Fruit fly (Drosophila melanogaster) whole organism, prepupa: ENCODE results near the gene Dip-C.
A peak's percentile ranks its signal among the peaks of the same experiment; 100 is the strongest.

ENCODE experiments used
- Blimp-1 ChIP-seq: fragments of 200-800 bp; sonication (Bioruptor generic); optimal IDR thresholded peaks from 3 replicates; lab custom pipeline; 2017; ENCODE audit warnings: missing biosample characterization, missing genetic modification characterization, mild to moderate bottlenecking, moderate library complexity, missing genetic modification reagents
- CG11762 ChIP-seq: fragments of 200-800 bp; sonication (Bioruptor generic); optimal IDR thresholded peaks from 3 replicates; lab custom pipeline; 2016; ENCODE audit warnings: missing biosample characterization, missing genetic modification characterization; ENCODE audit not compliant: insufficient read depth
- CG32006 ChIP-seq: fragments of 200-800 bp; sonication (Bioruptor generic); optimal IDR thresholded peaks from 3 replicates; lab custom pipeline; 2017; ENCODE audit warnings: missing biosample characterization, mild to moderate bottlenecking, missing genetic modification characterization
- CG4318 ChIP-seq: fragments of 200-800 bp; sonication (Bioruptor generic); optimal IDR thresholded peaks from 3 replicates; lab custom pipeline; 2017; ENCODE audit warnings: missing biosample characterization, mild to moderate bottlenecking, missing genetic modification characterization
- CG6276 ChIP-seq: fragments of 200-800 bp; sonication (Bioruptor generic); optimal IDR thresholded peaks from 2 replicates; lab custom pipeline; 2017; ENCODE audit warnings: missing biosample characterization, mild to moderate bottlenecking, missing genetic modification characterization
- CG8632 ChIP-seq: fragments of 200-800 bp; sonication (Bioruptor generic); optimal IDR thresholded peaks from 3 replicates; lab custom pipeline; 2016; ENCODE audit warnings: missing biosample characterization, missing genetic modification characterization
- CG9139 ChIP-seq: fragments of 200-800 bp; sonication (Bioruptor generic); optimal IDR thresholded peaks from 3 replicates; lab custom pipeline; 2017; ENCODE audit warnings: missing biosample characterization, mild to moderate bottlenecking, missing genetic modification characterization
- Eip93F ChIP-seq: fragments of 200-800 bp; sonication (Bioruptor generic); optimal IDR thresholded peaks from 2 replicates; lab custom pipeline; 2016; ENCODE audit warnings: missing biosample characterization, mild to moderate bottlenecking, missing genetic modification characterization
- Ets96B ChIP-seq: fragments of 200-800 bp; optimal IDR thresholded peaks from 2 replicates; lab custom pipeline; 2019; ENCODE audit warnings: missing biosample characterization, mild to moderate bottlenecking, missing genetic modification characterization, moderate library complexity
- Gug ChIP-seq: fragments of 200-800 bp; sonication (Bioruptor generic); IDR thresholded peaks from 2 replicates; pipeline ENCODE4 v1.3.6; 2022; ENCODE audit warnings: missing biosample characterization, missing genetic modification characterization
- Sox14 ChIP-seq: fragments of 200-800 bp; sonication (Bioruptor generic); optimal IDR thresholded peaks from 3 replicates; lab custom pipeline; 2016; ENCODE audit warnings: missing biosample characterization, missing genetic modification characterization
- fd59A ChIP-seq: fragments of 200-800 bp; sonication (Bioruptor generic); optimal IDR thresholded peaks from 2 replicates; lab custom pipeline; 2017; ENCODE audit warnings: missing biosample characterization, mild to moderate bottlenecking, missing genetic modification characterization, missing genetic modification reagents
- topi ChIP-seq: fragments of 200-800 bp; sonication (Bioruptor generic); optimal IDR thresholded peaks from 3 replicates; lab custom pipeline; 2016; ENCODE audit warnings: missing biosample characterization, missing genetic modification characterization

DNA sequence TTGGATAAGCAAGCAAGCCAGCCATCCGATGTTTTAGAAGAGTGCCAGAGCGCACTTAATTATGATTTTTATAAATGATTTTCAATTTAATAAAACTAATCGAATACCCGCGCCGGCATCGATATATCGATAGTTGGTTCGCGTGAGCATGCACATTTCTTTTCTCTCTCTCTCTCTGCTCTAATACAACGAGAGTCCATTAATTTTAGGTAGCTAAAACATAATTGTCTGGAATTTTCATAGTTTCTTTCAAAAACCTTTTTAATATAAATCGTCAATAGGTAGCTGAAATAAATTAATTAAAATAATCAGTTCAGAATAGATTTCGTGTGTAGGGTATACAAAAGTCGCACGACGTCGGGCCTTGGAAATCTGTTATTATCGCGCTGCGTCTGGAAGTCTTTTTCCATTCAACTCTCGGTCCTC, 35.3 kb upstream of the Dip-C start, which contains the start of gene CG18549:
- TF ChIP-seq topi (GFP tag; lab: Kevin White, UChicago) = peak; percentile 100
- peak; percentile 100 for TF ChIP-seq CG8632 (GFP tag; lab: Kevin White, UChicago)
- peak; percentile 100 for TF ChIP-seq CG9139
- TF ChIP-seq CG11762 (GFP tag; lab: Kevin White, UChicago) = peak; percentile 100
- peak; percentile 100 for TF ChIP-seq Eip93F (GFP tag; lab: Kevin White, UChicago)
- peak; percentile 100 for TF ChIP-seq CG6276 (GFP tag; lab: Kevin White, UChicago)
- TF ChIP-seq fd59A (GFP tag; lab: Kevin White, UChicago) = peak; percentile 100
- TF ChIP-seq Gug (GFP tag; lab: Robert Waterston, UW) = peak; percentile 100
- TF ChIP-seq CG4318 (GFP tag; lab: Kevin White, UChicago) = peak; percentile 100
- TF ChIP-seq Sox14 = peak; percentile 100
- TF ChIP-seq Ets96B (tag; lab: Kevin White, UChicago) = peak; percentile 100
- peak; percentile 99 for TF ChIP-seq Blimp-1 (GFP tag; lab: Kevin White, UChicago)
- TF ChIP-seq CG32006 = peak; percentile 100
